Fruit fly (Drosophila melanogaster) whole organism, adult: Measurements from ENCODE around the gene CG13601.

Experiments
- CG12768 ChIP-seq: fragments of 200-800 bp; sonication (Bioruptor generic); optimal IDR thresholded peaks from 2 replicates; lab custom pipeline; 2017; ENCODE audit warnings: missing biosample characterization, missing genetic modification characterization, mild to moderate bottlenecking, moderate library complexity, missing genetic modification reagents
- CG1620 ChIP-seq: fragments of 200-800 bp; sonication (Bioruptor generic); optimal IDR thresholded peaks from 2 replicates; lab custom pipeline; 2016; ENCODE audit warnings: missing biosample characterization, missing genetic modification characterization
- CG7045 ChIP-seq: fragments of 200-800 bp; sonication (Bioruptor generic); optimal IDR thresholded peaks from 2 replicates; lab custom pipeline; 2017; ENCODE audit warnings: missing biosample characterization, mild to moderate bottlenecking, missing genetic modification characterization
- CG7101 ChIP-seq: fragments of 200-800 bp; sonication (Bioruptor generic); optimal IDR thresholded peaks from 2 replicates; lab custom pipeline; 2018; ENCODE audit warnings: missing biosample characterization, mild to moderate bottlenecking, missing genetic modification characterization, moderate library complexity
- Clk ChIP-seq: fragments of 200-800 bp; sonication (Bioruptor generic); optimal IDR thresholded peaks from 2 replicates; lab custom pipeline; 2017; ENCODE audit warnings: missing biosample characterization, missing genetic modification characterization
- Crg-1 ChIP-seq: fragments of 200-800 bp; sonication (Bioruptor generic); optimal IDR thresholded peaks from 2 replicates; lab custom pipeline; 2016; ENCODE audit warnings: missing biosample characterization, missing genetic modification characterization
- bab1 ChIP-seq: fragments of 200-800 bp; sonication (Bioruptor generic); optimal IDR thresholded peaks from 3 replicates; lab custom pipeline; 2019; ENCODE audit warnings: missing biosample characterization, mild to moderate bottlenecking, missing genetic modification characterization, moderate library complexity
- kay ChIP-seq: fragments of 200-800 bp; sonication (Bioruptor generic); peaks from one replicate; lab custom pipeline; 2016; ENCODE audit warnings: missing biosample characterization, missing genetic modification characterization, borderline replicate concordance
- ovo ChIP-seq: fragments of 200-800 bp; sonication (Bioruptor generic); optimal IDR thresholded peaks from 2 replicates; lab custom pipeline; 2016; ENCODE audit warnings: missing biosample characterization, missing genetic modification characterization
- tj ChIP-seq: fragments of 200-800 bp; sonication (Bioruptor generic); optimal IDR thresholded peaks from 3 replicates; lab custom pipeline; 2017; ENCODE audit warnings: missing biosample characterization, mild to moderate bottlenecking, missing genetic modification characterization, moderate library complexity

DNA sequence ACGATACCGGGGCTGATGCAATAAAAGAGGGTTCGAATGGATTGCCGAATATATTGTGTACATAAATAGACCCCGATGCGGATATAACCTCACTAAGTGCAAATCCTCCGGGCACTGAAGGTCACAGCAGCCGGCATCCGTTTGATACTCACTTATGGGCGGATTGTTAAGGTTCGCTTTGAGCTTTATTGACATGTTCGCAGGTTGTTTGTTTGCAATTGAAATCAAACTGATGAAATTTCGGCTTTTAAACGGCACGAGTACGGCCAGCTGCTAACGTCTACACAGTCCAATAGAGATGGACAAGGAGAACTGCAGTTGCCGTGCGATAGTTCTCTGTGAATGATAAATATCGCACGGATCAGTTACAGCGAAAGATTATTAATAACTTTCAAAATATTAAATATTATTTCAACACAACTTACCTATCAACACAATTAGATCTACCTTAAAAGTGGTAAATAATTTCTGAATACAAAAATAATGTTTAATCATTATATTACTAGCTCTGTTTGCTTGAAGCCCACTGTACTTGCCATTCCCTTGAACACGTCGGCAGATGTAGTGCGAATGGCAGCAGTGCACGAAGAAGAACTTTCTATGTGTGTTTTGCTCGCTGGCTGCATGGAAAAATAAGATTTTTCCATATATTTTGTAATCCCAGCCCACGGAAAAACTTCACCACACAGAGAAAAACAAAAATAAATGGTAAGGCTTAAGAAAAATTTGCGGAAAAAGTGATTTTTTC is 30.8 kb upstream of the CG13601 start, which contains the start of the genes GluProRS and AP-1sigma:
- TF ChIP-seq Clk (GFP tag; lab: Kevin White, UChicago) (peak; percentile 83), CG7045 (GFP tag; lab: Kevin White, UChicago) (peak; percentile 83), bab1 (GFP tag; lab: Kevin White, UChicago) (peak; percentile 89), ovo (GFP tag; lab: Kevin White, UChicago) (peak; percentile 81), Crg-1 (peak; percentile 84), CG7101 (peak; percentile 88), CG1620 (GFP tag; lab: Kevin White, UChicago) (peak; percentile 91), tj (GFP tag; lab: Kevin White, UChicago) (peak; percentile 63), CG12768 (GFP tag; lab: Kevin White, UChicago) (peak; percentile 82), kay (GFP tag; lab: Kevin White, UChicago) (no peak)
